Fruit fly (Drosophila melanogaster) whole organism, embryonic: ENCODE results near the gene Sulf1.

ENCODE experiments used
- Ada2b ChIP-seq: fragments of 200-800 bp; sonication (Bioruptor generic); IDR thresholded peaks from 2 replicates; pipeline ENCODE4 v1.3.6; 2022; ENCODE audit warnings: missing biosample characterization, missing genetic modification characterization
- Asciz ChIP-seq: fragments of 200-800 bp; sonication (Bioruptor generic); optimal IDR thresholded peaks from 2 replicates; lab custom pipeline; 2017; ENCODE audit warnings: missing biosample characterization, mild to moderate bottlenecking, missing genetic modification characterization, missing genetic modification reagents
- CG10654 ChIP-seq: fragments of 200-800 bp; sonication (Bioruptor generic); optimal IDR thresholded peaks from 2 replicates; lab custom pipeline; 2016; ENCODE audit warnings: missing biosample characterization, missing genetic modification characterization
- CG11560 ChIP-seq: fragments of 200-800 bp; sonication (Bioruptor generic); IDR thresholded peaks from 3 replicates; pipeline ENCODE4 v1.3.6; 2022; ENCODE audit warnings: missing biosample characterization, missing genetic modification characterization
- CG13424 ChIP-seq: fragments of 200-800 bp; sonication (Bioruptor generic); optimal IDR thresholded peaks from 2 replicates; lab custom pipeline; 2019; ENCODE audit warnings: missing biosample characterization, mild to moderate bottlenecking, missing genetic modification characterization, moderate library complexity
- CG15514 ChIP-seq: fragments of 200-800 bp; sonication (Bioruptor generic); optimal IDR thresholded peaks from 3 replicates; lab custom pipeline; 2017; ENCODE audit warnings: missing biosample characterization, missing genetic modification characterization, mild to moderate bottlenecking, moderate library complexity, missing genetic modification reagents
- CG17361 ChIP-seq: fragments of 200-800 bp; sonication (Bioruptor generic); IDR thresholded peaks from 3 replicates; pipeline ENCODE4 v1.3.6; 2022; ENCODE audit warnings: missing biosample characterization, missing genetic modification characterization
- CG17802 ChIP-seq: fragments of 200-800 bp; sonication (Bioruptor generic); optimal IDR thresholded peaks from 2 replicates; lab custom pipeline; 2018; ENCODE audit warnings: missing biosample characterization, mild to moderate bottlenecking, missing genetic modification characterization, moderate library complexity
- CG18011 ChIP-seq: fragments of 200-800 bp; sonication (Bioruptor generic); optimal IDR thresholded peaks from 2 replicates; lab custom pipeline; 2017; ENCODE audit warnings: missing biosample characterization, missing genetic modification characterization, mild to moderate bottlenecking, moderate library complexity, missing genotype
- CG2199 ChIP-seq: fragments of 200-800 bp; sonication (Bioruptor generic); IDR thresholded peaks from 3 replicates; pipeline ENCODE4 v1.3.6; 2022; ENCODE audit warnings: missing biosample characterization, missing genetic modification characterization
- CG32772 ChIP-seq: fragments of 200-800 bp; sonication (Bioruptor generic); IDR thresholded peaks from 2 replicates; pipeline ENCODE4 v1.3.6; 2022; ENCODE audit warnings: missing biosample characterization, missing genetic modification characterization
- CG3407 ChIP-seq: fragments of 200-800 bp; sonication (Bioruptor generic); optimal IDR thresholded peaks from 2 replicates; lab custom pipeline; 2018; ENCODE audit warnings: missing biosample characterization, mild to moderate bottlenecking, missing genetic modification characterization
- CG4854 ChIP-seq: fragments of 200-800 bp; sonication (Bioruptor generic); optimal IDR thresholded peaks from 2 replicates; lab custom pipeline; 2016; ENCODE audit warnings: missing biosample characterization, missing genetic modification characterization, inconsistent platforms
- CG8290 ChIP-seq, 3 experiments: fragments of 200-800 bp; sonication (Bioruptor generic); optimal IDR thresholded peaks; 2 replicates each; lab custom pipeline; 2016 to 2019; ENCODE audit warnings: missing biosample characterization in 3 of 3, missing genetic modification characterization in 3 of 3, mild to moderate bottlenecking in 2 of 3, moderate library complexity in 1 of 3
- CG8359 ChIP-seq: fragments of 200-800 bp; sonication (Bioruptor generic); optimal IDR thresholded peaks from 2 replicates; lab custom pipeline; 2017; ENCODE audit warnings: missing biosample characterization, mild to moderate bottlenecking, missing genetic modification characterization, borderline replicate concordance
- CG9797 ChIP-seq: fragments of 200-800 bp; sonication (Bioruptor generic); optimal IDR thresholded peaks from 3 replicates; lab custom pipeline; 2018; ENCODE audit warnings: missing biosample characterization, mild to moderate bottlenecking, missing genetic modification characterization
- CoRest ChIP-seq: fragments of 200-800 bp; sonication (Bioruptor generic); optimal IDR thresholded peaks from 3 replicates; lab custom pipeline; 2018; ENCODE audit warnings: missing biosample characterization, mild to moderate bottlenecking, missing genetic modification characterization, moderate library complexity
- CrebB ChIP-seq: fragments of 200-800 bp; sonication (Bioruptor generic); optimal IDR thresholded peaks from 3 replicates; lab custom pipeline; 2018; ENCODE audit warnings: missing biosample characterization, mild to moderate bottlenecking, missing genetic modification characterization
- Dbx ChIP-seq: fragments of 200-800 bp; sonication (Bioruptor generic); IDR thresholded peaks from 3 replicates; pipeline ENCODE4 v1.3.6; 2022; ENCODE audit warnings: missing biosample characterization, missing genetic modification characterization
- HLH3B ChIP-seq: fragments of 200-800 bp; sonication (Bioruptor generic); IDR thresholded peaks from 2 replicates; pipeline ENCODE4 v1.3.6; 2022; ENCODE audit warnings: missing biosample characterization, missing genetic modification characterization
- Meics ChIP-seq: fragments of 200-800 bp; sonication (Bioruptor generic); optimal IDR thresholded peaks from 2 replicates; lab custom pipeline; 2017; ENCODE audit warnings: missing biosample characterization, mild to moderate bottlenecking, missing genetic modification characterization
- NC2α ChIP-seq: fragments of 200-800 bp; sonication (Bioruptor generic); optimal IDR thresholded peaks from 2 replicates; lab custom pipeline; 2016; ENCODE audit warnings: missing biosample characterization, missing genetic modification characterization
- Ptx1 ChIP-seq: fragments of 200-800 bp; sonication (Bioruptor generic); IDR thresholded peaks from 2 replicates; pipeline ENCODE4 v1.3.6; 2022; ENCODE audit warnings: missing biosample characterization, missing genetic modification characterization
- Sox102F ChIP-seq: fragments of 200-800 bp; sonication (Bioruptor generic); optimal IDR thresholded peaks from 2 replicates; lab custom pipeline; 2018; ENCODE audit warnings: missing biosample characterization, mild to moderate bottlenecking, missing genetic modification characterization, moderate library complexity
- Xbp1 ChIP-seq: fragments of 200-800 bp; sonication (Bioruptor generic); optimal IDR thresholded peaks from 3 replicates; lab custom pipeline; 2016; ENCODE audit warnings: missing biosample characterization, mild to moderate bottlenecking, missing genetic modification characterization
- Xrp1 ChIP-seq: fragments of 200-800 bp; sonication (Bioruptor generic); IDR thresholded peaks from 2 replicates; pipeline ENCODE4 v1.3.6; 2022; ENCODE audit warnings: missing biosample characterization, missing genetic modification characterization
- al ChIP-seq: fragments of 200-800 bp; sonication (Bioruptor generic); IDR thresholded peaks from 2 replicates; pipeline ENCODE4 v1.3.6; 2022; ENCODE audit warnings: missing biosample characterization, missing genetic modification characterization
- ara ChIP-seq: fragments of 200-800 bp; sonication (Bioruptor generic); IDR thresholded peaks from 2 replicates; pipeline ENCODE4 v1.3.6; 2022; ENCODE audit warnings: missing biosample characterization, missing genetic modification characterization
- ato ChIP-seq: fragments of 200-800 bp; sonication (Bioruptor generic); IDR thresholded peaks from 2 replicates; pipeline ENCODE4 v1.3.6; 2022; ENCODE audit warnings: missing biosample characterization, missing genetic modification characterization; ENCODE audit not compliant: partially characterized antibody
- bab2 ChIP-seq: fragments of 200-800 bp; sonication (Bioruptor generic); optimal IDR thresholded peaks from 2 replicates; lab custom pipeline; 2016; ENCODE audit warnings: missing biosample characterization, missing genetic modification characterization
- chinmo ChIP-seq: fragments of 200-800 bp; sonication (Bioruptor generic); IDR thresholded peaks from 4 replicates; pipeline ENCODE4 v1.3.6; 2022; ENCODE audit warnings: missing biosample characterization, missing genetic modification characterization; ENCODE audit not compliant: partially characterized antibody
- fd64A ChIP-seq: fragments of 200-800 bp; sonication (Bioruptor generic); optimal IDR thresholded peaks from 3 replicates; lab custom pipeline; 2018; ENCODE audit warnings: missing biosample characterization, mild to moderate bottlenecking, missing genetic modification characterization
- her ChIP-seq: fragments of 200-800 bp; sonication (Bioruptor generic); optimal IDR thresholded peaks from 2 replicates; lab custom pipeline; 2016; ENCODE audit warnings: missing biosample characterization, missing genetic modification characterization
- kay ChIP-seq: fragments of 200-800 bp; sonication (Bioruptor generic); optimal IDR thresholded peaks from 2 replicates; lab custom pipeline; 2016; ENCODE audit warnings: missing biosample characterization, missing genetic modification characterization
- lmd ChIP-seq: fragments of 200-800 bp; sonication (Bioruptor generic); IDR thresholded peaks from 2 replicates; pipeline ENCODE4 v1.3.6; 2022; ENCODE audit warnings: missing biosample characterization, missing genetic modification characterization
- mld ChIP-seq: fragments of 200-800 bp; sonication (Bioruptor generic); IDR thresholded peaks from 3 replicates; pipeline ENCODE4 v1.3.6; 2022; ENCODE audit warnings: missing biosample characterization, missing genetic modification characterization; ENCODE audit not compliant: partially characterized antibody
- nerfin-1 ChIP-seq: fragments of 200-800 bp; sonication (Bioruptor generic); optimal IDR thresholded peaks from 3 replicates; lab custom pipeline; 2019; ENCODE audit warnings: missing biosample characterization, mild to moderate bottlenecking, missing genetic modification characterization, moderate library complexity
- pan ChIP-seq, 4 experiments: fragments of >200 bp in 3 of 4; fragments of 200-800 bp in 1 of 4; sonication (Bioruptor generic) in 1 of 4; optimal IDR thresholded peaks in 3 of 4; IDR thresholded peaks in 1 of 4; 2 replicates each; pipeline versions ENCODE4 v1.3.6 to Lab custom; 2017 to 2022; ENCODE audit warnings: missing biosample characterization in 2 of 4, missing genetic modification characterization in 2 of 4, mixed read lengths in 1 of 4
- psq ChIP-seq: fragments of 200-800 bp; sonication (Bioruptor generic); optimal IDR thresholded peaks from 2 replicates; lab custom pipeline; 2017; ENCODE audit warnings: missing biosample characterization, missing genetic modification characterization
- sens ChIP-seq: fragments of 200-800 bp; sonication (Bioruptor generic); peaks from one replicate; lab custom pipeline; 2016; ENCODE audit warnings: missing biosample characterization, missing genetic modification characterization
- shn ChIP-seq: fragments of 200-800 bp; sonication (Bioruptor generic); optimal IDR thresholded peaks from 3 replicates; lab custom pipeline; 2016; ENCODE audit warnings: missing biosample characterization, missing genetic modification characterization
- sim ChIP-seq: fragments of 200-800 bp; sonication (Bioruptor generic); IDR thresholded peaks from 2 replicates; pipeline ENCODE4 v1.3.6; 2022; ENCODE audit warnings: missing biosample characterization, missing genetic modification characterization
- so ChIP-seq: fragments of 200-800 bp; sonication (Bioruptor generic); IDR thresholded peaks from 3 replicates; pipeline ENCODE4 v1.3.6; 2022; ENCODE audit warnings: missing biosample characterization, missing genetic modification characterization
- stwl ChIP-seq: fragments of 200-800 bp; sonication (Bioruptor generic); optimal IDR thresholded peaks from 3 replicates; lab custom pipeline; 2018; ENCODE audit warnings: missing biosample characterization, mild to moderate bottlenecking, missing genetic modification characterization, moderate library complexity
- tio ChIP-seq: fragments of 200-800 bp; sonication (Bioruptor generic); optimal IDR thresholded peaks from 2 replicates; lab custom pipeline; 2017; ENCODE audit warnings: missing biosample characterization, missing genetic modification characterization, inconsistent platforms
- yki ChIP-seq: fragments of >200 bp; optimal IDR thresholded peaks from 3 replicates; lab custom pipeline; 2018
- zf30C ChIP-seq: fragments of 200-800 bp; sonication (Bioruptor generic); optimal IDR thresholded peaks from 3 replicates; lab custom pipeline; 2018; ENCODE audit warnings: missing biosample characterization, mild to moderate bottlenecking, missing genetic modification characterization

Gene Sulf1

dm6 chr3R:16374101-16374500 lies 34.7 kb upstream of the Sulf1 start (continued):
- TF ChIP-seq sens (GFP tag; lab: Kevin White, UChicago) (peak; percentile 71), CG2199 (GFP tag; lab: Robert Waterston, UW) (peak; percentile 47; the same call in 1 of the 3 replicates), ato (GFP tag; lab: Robert Waterston, UW) (no peak)

dm6 chr3R:16370433-16370832 lies 31.1 kb upstream of the Sulf1 start, which contains the start of gene CG10317:
Gene CG10317 (minus strand): TSS chr3R:16370533.
- no peak for TF ChIP-seq CrebB (tag; lab: Kevin White, UChicago)
- no peak for TF ChIP-seq al (GFP tag; lab: Robert Waterston, UW)
- TF ChIP-seq Asciz (GFP tag; lab: Kevin White, UChicago) = no peak
- TF ChIP-seq chinmo (GFP tag; lab: Robert Waterston, UW) = no peak
- TF ChIP-seq psq = no peak
- no peak for TF ChIP-seq lmd
- TF ChIP-seq CoRest (tag; lab: Kevin White, UChicago) = no peak
- no peak for TF ChIP-seq CG8290 (GFP tag; optimal IDR thresholded peaks at IDR 0.05; lab: Kevin White, UChicago)
- TF ChIP-seq CG8290 (tag; optimal IDR thresholded peaks at IDR 0.05; lab: Kevin White, UChicago) = no peak
- TF ChIP-seq CG17361 (GFP tag; lab: Robert Waterston, UW) = no peak
- no peak for TF ChIP-seq CG4854 (GFP tag; lab: Kevin White, UChicago)
- TF ChIP-seq CG10654 (GFP tag; lab: Kevin White, UChicago) = no peak
- no peak for TF ChIP-seq Ptx1 (GFP tag; lab: Robert Waterston, UW)
- TF ChIP-seq bab2 (GFP tag; lab: Kevin White, UChicago) = no peak
- TF ChIP-seq her = no peak
- TF ChIP-seq kay = no peak
- TF ChIP-seq fd64A (GFP tag; lab: Kevin White, UChicago) = no peak
- TF ChIP-seq CG8359 = no peak

- no peak for TF ChIP-seq CG3407 (GFP tag; lab: Kevin White, UChicago)
- no peak for TF ChIP-seq sim (GFP tag; lab: Robert Waterston, UW)
- no peak for TF ChIP-seq Ptx1 (GFP tag; lab: Robert Waterston, UW)
- 0 out of 3 replicates have a peak, but pooled peaks have one; percentile 41 for TF ChIP-seq CG11560 (tag; lab: Robert Waterston, UW)
- peak; percentile 10 for TF ChIP-seq Meics (GFP tag; lab: Kevin White, UChicago)
- TF ChIP-seq Dbx (GFP tag; lab: Robert Waterston, UW) = no peak
- TF ChIP-seq CG9797 (GFP tag; lab: Kevin White, UChicago) = no peak
- no peak for TF ChIP-seq ara (GFP tag; lab: Robert Waterston, UW)
- TF ChIP-seq CG32772 (GFP tag; lab: Robert Waterston, UW) = 0 out of 2 replicates have a peak, but pooled peaks have one; percentile 32
- no peak for TF ChIP-seq zf30C
- TF ChIP-seq mld (GFP tag; lab: Robert Waterston, UW) = no peak
- TF ChIP-seq so = no peak
- no peak for TF ChIP-seq psq
- TF ChIP-seq shn (GFP tag; lab: Kevin White, UChicago) = peak; percentile 9
- no peak for TF ChIP-seq stwl (tag; lab: Kevin White, UChicago)
- TF ChIP-seq Xrp1 (GFP tag; lab: Robert Waterston, UW) = peak; percentile 16; the same call in 1 of the 2 replicates
- no peak for TF ChIP-seq pan (optimal IDR thresholded peaks at IDR 0.05; lab: Kevin White, UChicago)
- peak in 1 of 2 experiments; percentile 9 for TF ChIP-seq pan (GFP tag; optimal IDR thresholded peaks at IDR 0.05 in 1 of 2, IDR thresholded peaks at IDR 0.05 in 1 of 2)
- TF ChIP-seq Xbp1 (GFP tag; lab: Kevin White, UChicago) = peak; percentile 26
- peak; percentile 11 for TF ChIP-seq CoRest (tag; lab: Kevin White, UChicago)
- peak; percentile 42 for TF ChIP-seq CG13424
- no peak for TF ChIP-seq CG15514
- peak; percentile 26; the same call in 1 of the 2 replicates for TF ChIP-seq HLH3B (GFP tag; lab: Robert Waterston, UW)
- no peak for TF ChIP-seq CG18011 (GFP tag; lab: Kevin White, UChicago)
- no peak for TF ChIP-seq CG17802
- peak; percentile 14 for TF ChIP-seq Sox102F
- TF ChIP-seq nerfin-1 (tag; lab: Kevin White, UChicago) = no peak
- peak; percentile 6 for TF ChIP-seq tio (GFP tag; lab: Kevin White, UChicago)
- TF ChIP-seq Ada2b = 0 out of 2 replicates have a peak, but pooled peaks have one; percentile 23
- no peak for TF ChIP-seq NC2α (GFP tag; lab: Kevin White, UChicago)
- no peak for TF ChIP-seq yki
These were observed 28.9 kb upstream of the Sulf1 start, which contains the start of gene js for dm6 chr3R:16368288-16368687. Gene js (minus strand): TSS chr3R:16368306.
